Worm (Caenorhabditis elegans): ENCODE results near the gene F36H5.17.

- TF ChIP-seq ceh-82 (tag; optimal IDR thresholded peaks at IDR 0.05), result no peak
- no peak for TF ChIP-seq nhr-6 (tag; optimal IDR thresholded peaks at IDR 0.05)
- no peak for TF ChIP-seq sem-4 (tag; optimal IDR thresholded peaks at IDR 0.05)
- TF ChIP-seq ama-1 (optimal IDR thresholded peaks at IDR 0.05), result no peak
- no peak for TF ChIP-seq R02D3.7 (tag; optimal IDR thresholded peaks at IDR 0.05)
- no peak for TF ChIP-seq lin-13 (GFP tag; optimal IDR thresholded peaks at IDR 0.05)
- TF ChIP-seq aly-2 (tag; optimal IDR thresholded peaks at IDR 0.05), result no peak
- no peak for TF ChIP-seq elt-3 (tag; optimal IDR thresholded peaks at IDR 0.05)
- TF ChIP-seq blmp-1 (tag; optimal IDR thresholded peaks at IDR 0.05; ENCODE audit: insufficient read depth), result no peak
Observed at ce11 chrII:1735145-1735544, 20.8 kb downstream of the F36H5.17 start.
